Fruit fly (Drosophila melanogaster) whole organism, wandering third instar larva: Measurements from ENCODE around the gene Npc2h.

Source experiments
- OdsH ChIP-seq: fragments of 200-800 bp; sonication (Bioruptor generic); optimal IDR thresholded peaks from 2 replicates; lab custom pipeline; 2016; ENCODE audit warnings: missing biosample characterization, mild to moderate bottlenecking, missing genetic modification characterization
- lola ChIP-seq: fragments of >200 bp; optimal IDR thresholded peaks from 2 replicates; lab custom pipeline; 2017; ENCODE audit warnings: missing biosample characterization, missing genetic modification characterization
- rgr ChIP-seq: fragments of 200-800 bp; sonication (Bioruptor generic); optimal IDR thresholded peaks from 3 replicates; lab custom pipeline; 2016; ENCODE audit warnings: missing biosample characterization, mild to moderate bottlenecking, missing genetic modification characterization

DNA sequence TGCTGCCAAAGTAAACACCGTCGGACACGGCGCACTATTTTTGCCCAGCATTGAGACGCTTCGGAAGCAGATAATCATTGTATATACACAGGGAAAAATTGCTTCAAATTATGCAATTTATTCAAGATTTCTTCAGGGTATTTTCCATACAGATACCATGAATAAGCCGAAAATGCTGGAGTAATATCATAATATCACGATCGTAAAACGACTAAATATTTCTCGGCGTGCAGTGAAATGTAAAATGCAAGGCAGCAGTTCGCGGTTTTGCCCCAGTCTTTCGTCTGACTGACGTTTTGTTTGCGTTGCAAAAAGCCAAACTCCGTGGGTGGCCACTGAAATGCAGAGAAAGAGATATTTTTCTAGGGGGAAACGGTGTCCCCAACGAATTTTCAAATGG is 4.8 kb upstream of the Npc2h start:
- no peak for TF ChIP-seq rgr
- TF ChIP-seq OdsH (GFP tag; lab: Kevin White, UChicago) = no peak
- no peak for TF ChIP-seq lola (GFP tag; lab: Kevin White, UChicago)
